Worm (Caenorhabditis elegans) whole organism, young adult: Measurements from ENCODE around the gene C32D5.11.

ENCODE experiments used
- B0261.1 ChIP-seq: sonication (generic microtip); optimal IDR thresholded peaks from 2 replicates; lab custom pipeline; 2016; ENCODE audit warnings: mild to moderate bottlenecking, missing genetic modification characterization, moderate library complexity, missing compliant biosample characterization
- F23B12.7 ChIP-seq: sonication (generic microtip); optimal IDR thresholded peaks from 2 replicates; lab custom pipeline; 2017; ENCODE audit warnings: missing genetic modification characterization, mild to moderate bottlenecking, missing compliant biosample characterization, antibody characterized with exemption, moderate library complexity; ENCODE audit not compliant: insufficient read depth
- F33H1.4 ChIP-seq: fragments of 200-800 bp; sonication (Bioruptor generic); IDR thresholded peaks from 2 replicates; pipeline ENCODE4 v1.3.6; 2022; ENCODE audit warnings: missing genetic modification reagents, missing genetic modification characterization, missing compliant biosample characterization
- F52B5.7 ChIP-seq: sonication (generic microtip); optimal IDR thresholded peaks from 2 replicates; lab custom pipeline; 2016; ENCODE audit warnings: mild to moderate bottlenecking, missing genetic modification characterization, missing compliant biosample characterization
- F57C9.4 ChIP-seq: sonication (generic microtip); optimal IDR thresholded peaks from 2 replicates; lab custom pipeline; 2017; ENCODE audit warnings: mild to moderate bottlenecking, missing genetic modification characterization, missing compliant biosample characterization
- K12H6.12 ChIP-seq: fragments of 200-800 bp; sonication (Bioruptor generic); optimal IDR thresholded peaks from 2 replicates; lab custom pipeline; 2018; ENCODE audit warnings: mild to moderate bottlenecking, missing genetic modification characterization, missing compliant biosample characterization
- T07F8.4 ChIP-seq: sonication (generic microtip); optimal IDR thresholded peaks from 2 replicates; lab custom pipeline; 2016; ENCODE audit warnings: mild to moderate bottlenecking, missing genetic modification characterization, moderate library complexity, missing compliant biosample characterization
- Y95B8A.8 ChIP-seq: fragments of 200-800 bp; sonication (Bioruptor generic); IDR thresholded peaks from 2 replicates; pipeline ENCODE4 v1.3.6; 2022; ENCODE audit warnings: missing genetic modification reagents, missing genetic modification characterization, missing compliant biosample characterization
- athp-1 ChIP-seq: sonication (generic microtip); optimal IDR thresholded peaks from 2 replicates; lab custom pipeline; 2017; ENCODE audit warnings: mild to moderate bottlenecking, missing genetic modification characterization, missing compliant biosample characterization
- bed-2 ChIP-seq: fragments of 200-800 bp; sonication (Bioruptor generic); IDR thresholded peaks from 2 replicates; pipeline ENCODE4 v1.3.6; 2022; ENCODE audit warnings: missing genetic modification reagents, missing genetic modification characterization, missing compliant biosample characterization
- cebp-2 ChIP-seq: fragments of 200-800 bp; sonication (Bioruptor generic); IDR thresholded peaks from 2 replicates; pipeline ENCODE4 v1.3.6; 2022; ENCODE audit warnings: missing genetic modification characterization, missing compliant biosample characterization
- ceh-100 ChIP-seq: fragments of 200-800 bp; sonication (Bioruptor generic); IDR thresholded peaks from 2 replicates; pipeline ENCODE4 v1.3.6; 2022; ENCODE audit warnings: missing genetic modification reagents, missing genetic modification characterization, missing compliant biosample characterization
- ceh-27 ChIP-seq: fragments of 200-800 bp; sonication (Bioruptor generic); optimal IDR thresholded peaks from 2 replicates; lab custom pipeline; 2018; ENCODE audit warnings: mild to moderate bottlenecking, missing genetic modification characterization, moderate library complexity, missing compliant biosample characterization
- ceh-40 ChIP-seq: fragments of 200-800 bp; sonication (Bioruptor generic); IDR thresholded peaks from 2 replicates; pipeline ENCODE4 v1.3.6; 2022; ENCODE audit warnings: missing genetic modification characterization, missing compliant biosample characterization
- egl-18 ChIP-seq: fragments of 200-800 bp; sonication (Bioruptor generic); IDR thresholded peaks from 2 replicates; pipeline ENCODE4 v1.3.6; 2022; ENCODE audit warnings: missing genetic modification reagents, missing genetic modification characterization, missing compliant biosample characterization
- gei-17 ChIP-seq: fragments of 200-800 bp; sonication (Bioruptor generic); optimal IDR thresholded peaks from 2 replicates; lab custom pipeline; 2018; ENCODE audit warnings: mild to moderate bottlenecking, missing genetic modification characterization, missing compliant biosample characterization
- hmg-1.2 ChIP-seq: fragments of 200-800 bp; sonication (Bioruptor generic); IDR thresholded peaks from 2 replicates; pipeline ENCODE4 v1.3.6; 2022; ENCODE audit warnings: missing genetic modification reagents, missing genetic modification characterization, missing compliant biosample characterization
- let-607 ChIP-seq, 2 experiments: fragments of 200-800 bp in 1 of 2; sonication (Bioruptor generic) in 1 of 2; sonication (generic microtip) in 1 of 2; optimal IDR thresholded peaks; 2 replicates each; lab custom pipeline; 2016 to 2018; ENCODE audit warnings: mild to moderate bottlenecking in 2 of 2, missing compliant biosample characterization in 2 of 2, missing genetic modification characterization in 2 of 2, moderate library complexity in 2 of 2, missing genotype in 1 of 2
- lin-26 ChIP-seq: fragments of 200-800 bp; sonication (Bioruptor generic); IDR thresholded peaks from 2 replicates; pipeline ENCODE4 v1.3.6; 2022; ENCODE audit warnings: missing genetic modification reagents, missing genetic modification characterization, missing compliant biosample characterization
- lin-40 ChIP-seq: sonication (generic microtip); optimal IDR thresholded peaks from 2 replicates; lab custom pipeline; 2016; ENCODE audit warnings: missing genetic modification characterization, mild to moderate bottlenecking, missing compliant biosample characterization, missing genotype, missing genetic modification reagents
- lin-54 ChIP-seq: fragments of 200-800 bp; sonication (Bioruptor generic); optimal IDR thresholded peaks from 2 replicates; lab custom pipeline; 2018; ENCODE audit warnings: mild to moderate bottlenecking, missing genetic modification characterization, missing compliant biosample characterization
- lir-1 ChIP-seq: fragments of 200-800 bp; sonication (Bioruptor generic); conservative IDR thresholded peaks from 2 replicates; pipeline ENCODE4 v1.3.6; 2022; ENCODE audit warnings: missing genetic modification reagents, missing genetic modification characterization, missing compliant biosample characterization
- lsl-1 ChIP-seq: fragments of 200-800 bp; sonication (Bioruptor generic); optimal IDR thresholded peaks from 2 replicates; lab custom pipeline; 2018; ENCODE audit warnings: mild to moderate bottlenecking, missing genetic modification characterization, moderate library complexity, missing compliant biosample characterization
- lsy-27 ChIP-seq: sonication (generic microtip); optimal IDR thresholded peaks from 2 replicates; lab custom pipeline; 2017; ENCODE audit warnings: missing genetic modification characterization, mild to moderate bottlenecking, missing compliant biosample characterization, antibody characterized with exemption, missing genotype, borderline replicate concordance; ENCODE audit not compliant: insufficient read depth
- madf-6 ChIP-seq: fragments of 200-800 bp; sonication (Bioruptor generic); IDR thresholded peaks from 2 replicates; pipeline ENCODE4 v1.3.6; 2022; ENCODE audit warnings: missing genetic modification reagents, missing genetic modification characterization, missing compliant biosample characterization
- madf-8 ChIP-seq: fragments of 200-800 bp; sonication (Bioruptor generic); conservative IDR thresholded peaks from 2 replicates; pipeline ENCODE4 v1.3.6; 2022; ENCODE audit warnings: missing genetic modification reagents, missing genetic modification characterization, missing compliant biosample characterization
- mcd-1 ChIP-seq: fragments of 200-800 bp; sonication (Bioruptor generic); IDR thresholded peaks from 2 replicates; pipeline ENCODE4 v1.3.6; 2022; ENCODE audit warnings: missing genetic modification reagents, missing genetic modification characterization, missing compliant biosample characterization
- mxl-1 ChIP-seq: sonication (generic microtip); optimal IDR thresholded peaks from 2 replicates; lab custom pipeline; 2016; ENCODE audit warnings: missing genetic modification characterization, missing compliant biosample characterization
- nfya-1 ChIP-seq: sonication (generic microtip); optimal IDR thresholded peaks from 2 replicates; lab custom pipeline; 2017; ENCODE audit warnings: antibody characterized with exemption, missing compliant biosample characterization, missing genetic modification characterization, borderline replicate concordance; ENCODE audit not compliant: insufficient read depth
- nhr-80 ChIP-seq: sonication (generic microtip); optimal IDR thresholded peaks from 2 replicates; lab custom pipeline; 2016; ENCODE audit warnings: missing genetic modification characterization, missing compliant biosample characterization
- nhr-90 ChIP-seq: sonication (generic microtip); optimal IDR thresholded peaks from 2 replicates; lab custom pipeline; 2016; ENCODE audit warnings: missing genotype, mild to moderate bottlenecking, missing genetic modification characterization, missing compliant biosample characterization
- pbrm-1 ChIP-seq: fragments of 200-800 bp; sonication (Bioruptor generic); IDR thresholded peaks from 2 replicates; pipeline ENCODE4 v1.3.6; 2022; ENCODE audit warnings: missing genetic modification reagents, missing genetic modification characterization, missing compliant biosample characterization
- pha-4 ChIP-seq: fragments of 150-350 bp; sonication (generic microtip); optimal IDR thresholded peaks from 2 replicates; lab custom pipeline; 2014; ENCODE audit warnings: missing biosample characterization, missing genetic modification reagents, missing genetic modification characterization
- rcor-1 ChIP-seq: fragments of 200-800 bp; sonication (Bioruptor generic); IDR thresholded peaks from 2 replicates; pipeline ENCODE4 v1.3.6; 2022; ENCODE audit warnings: missing genetic modification reagents, missing genetic modification characterization, missing compliant biosample characterization
- rpc-1 ChIP-seq, 2 experiments: fragments of 150-350 bp in 1 of 2; sonication (generic microtip) in 1 of 2; optimal IDR thresholded peaks; 2 replicates each; lab custom pipeline; 2014 to 2018; ENCODE audit warnings: missing biosample characterization in 1 of 2, missing genetic modification characterization in 1 of 2, missing genetic modification reagents in 1 of 2, missing genotype in 1 of 2
- sdz-38 ChIP-seq: sonication (generic microtip); optimal IDR thresholded peaks from 2 replicates; lab custom pipeline; 2016; ENCODE audit warnings: missing genotype, missing genetic modification characterization, missing compliant biosample characterization
- sea-2 ChIP-seq: fragments of 200-800 bp; sonication (Bioruptor generic); IDR thresholded peaks from 2 replicates; pipeline ENCODE4 v1.3.6; 2022; ENCODE audit warnings: missing genetic modification characterization, missing compliant biosample characterization
- snpc-1.3 ChIP-seq: sonication (generic microtip); optimal IDR thresholded peaks from 2 replicates; lab custom pipeline; 2017; ENCODE audit warnings: missing genetic modification characterization, mild to moderate bottlenecking, missing compliant biosample characterization, antibody characterized with exemption, moderate library complexity, missing genotype, missing genetic modification reagents; ENCODE audit not compliant: insufficient read depth
- snpc-3.4 ChIP-seq: sonication (generic microtip); optimal IDR thresholded peaks from 2 replicates; lab custom pipeline; 2017; ENCODE audit warnings: missing genetic modification characterization, mild to moderate bottlenecking, missing compliant biosample characterization, antibody characterized with exemption, moderate library complexity, missing genotype, missing genetic modification reagents
- unc-62 ChIP-seq: fragments of 150-350 bp; optimal IDR thresholded peaks from 2 replicates; lab custom pipeline; 2014; ENCODE audit warnings: missing biosample characterization, missing genetic modification reagents, missing genetic modification characterization
- zfh-2 ChIP-seq: fragments of 200-800 bp; sonication (Bioruptor generic); conservative IDR thresholded peaks from 2 replicates; pipeline ENCODE4 v1.3.6; 2022; ENCODE audit warnings: missing genetic modification reagents, missing genetic modification characterization, missing compliant biosample characterization
- zim-3 ChIP-seq: sonication (generic microtip); optimal IDR thresholded peaks from 2 replicates; lab custom pipeline; 2017; ENCODE audit warnings: mild to moderate bottlenecking, missing genetic modification characterization, moderate library complexity, missing compliant biosample characterization
- ztf-18 ChIP-seq: sonication (generic microtip); optimal IDR thresholded peaks from 2 replicates; lab custom pipeline; 2016; ENCODE audit warnings: missing genotype, mild to moderate bottlenecking, missing genetic modification characterization, missing compliant biosample characterization
- ztf-25 ChIP-seq: fragments of 200-800 bp; sonication (Bioruptor generic); IDR thresholded peaks from 2 replicates; pipeline ENCODE4 v1.3.6; 2022; ENCODE audit warnings: missing genetic modification reagents, missing genetic modification characterization, missing compliant biosample characterization
- ztf-28 ChIP-seq: fragments of 200-800 bp; sonication (Bioruptor generic); IDR thresholded peaks from 2 replicates; pipeline ENCODE4 v1.3.6; 2022; ENCODE audit warnings: missing genetic modification reagents, missing genetic modification characterization, missing compliant biosample characterization

C32D5.11 gene

ce11 chrII:6311888-6312287, 43.4 kb downstream of the C32D5.11 start (continued):
- no peak for TF ChIP-seq madf-8 (GFP tag; lab: Robert Waterston, UW)

- TF ChIP-seq snpc-1.3 (tag; lab: Kevin White, UChicago) (no peak), F33H1.4 (GFP tag; lab: Robert Waterston, UW) (no peak), cebp-2 (GFP tag; lab: Robert Waterston, UW) (no peak), nhr-80 (no peak), ceh-100 (no peak), ztf-28 (GFP tag; lab: Robert Waterston, UW) (no peak), B0261.1 (tag; lab: Kevin White, UChicago) (no peak), zim-3 (tag; lab: Kevin White, UChicago) (no peak), lin-54 (GFP tag; lab: Kevin White, UChicago) (no peak), lin-26 (GFP tag; lab: Robert Waterston, UW) (no peak), F23B12.7 (tag; lab: Kevin White, UChicago) (no peak), rpc-1 (optimal IDR thresholded peaks at IDR 0.05; lab: Kevin White, UChicago) (no peak), rpc-1 (tag; optimal IDR thresholded peaks at IDR 0.05; lab: Kevin White, UChicago) (no peak), zfh-2 (GFP tag; lab: Robert Waterston, UW) (no peak)
Observed at ce11 chrII:6311459-6311858, 43.8 kb downstream of the C32D5.11 start.

- no peak for TF ChIP-seq pha-4 (tag; lab: Kevin White, UChicago)
- TF ChIP-seq lin-40 (tag; lab: Kevin White, UChicago): no peak
- TF ChIP-seq F52B5.7 (tag; lab: Kevin White, UChicago): no peak
- no peak for TF ChIP-seq F57C9.4 (tag; lab: Kevin White, UChicago)
- no peak for TF ChIP-seq gei-17 (GFP tag; lab: Kevin White, UChicago)
- no peak for TF ChIP-seq athp-1 (tag; lab: Kevin White, UChicago)
- no peak for TF ChIP-seq hmg-1.2 (GFP tag; lab: Robert Waterston, UW)
- TF ChIP-seq ceh-100: no peak
- no peak for TF ChIP-seq ceh-27
- no peak for TF ChIP-seq mxl-1
- TF ChIP-seq Y95B8A.8 (GFP tag; lab: Robert Waterston, UW): no peak
- no peak for TF ChIP-seq ztf-25 (GFP tag; lab: Robert Waterston, UW)
- no peak for TF ChIP-seq sea-2 (GFP tag; lab: Robert Waterston, UW)
- no peak for TF ChIP-seq snpc-3.4 (tag; lab: Kevin White, UChicago)
- TF ChIP-seq lin-54 (GFP tag; lab: Kevin White, UChicago): no peak
- no peak for TF ChIP-seq lir-1 (GFP tag; lab: Robert Waterston, UW)
- no peak for TF ChIP-seq T07F8.4 (tag; lab: Kevin White, UChicago)
- TF ChIP-seq bed-2: no peak
Observed at ce11 chrII:6309198-6309597, 46.0 kb downstream of the C32D5.11 start, which contains the start of gene glb-10. Gene glb-10, minus strand, starts transcription at chrII:6309298.

- TF ChIP-seq ztf-18 (tag; lab: Kevin White, UChicago) (no peak), sdz-38 (tag; lab: Kevin White, UChicago) (no peak), madf-6 (no peak), let-607 (tag; optimal IDR thresholded peaks at IDR 0.05; lab: Kevin White, UChicago) (no peak), lin-40 (tag; lab: Kevin White, UChicago) (no peak), ceh-40 (GFP tag; lab: Robert Waterston, UW) (no peak), mcd-1 (GFP tag; lab: Robert Waterston, UW) (no peak), pbrm-1 (no peak), K12H6.12 (tag; lab: Kevin White, UChicago) (no peak), nfya-1 (tag; lab: Kevin White, UChicago) (no peak), egl-18 (GFP tag; lab: Robert Waterston, UW) (no peak), rcor-1 (GFP tag; lab: Robert Waterston, UW) (no peak), lsy-27 (tag; lab: Kevin White, UChicago) (no peak), nhr-90 (tag; lab: Kevin White, UChicago) (no peak), lsl-1 (GFP tag; lab: Kevin White, UChicago) (no peak), unc-62 (GFP tag; lab: Kevin White, UChicago) (no peak)
Observed at ce11 chrII:6306125-6306524, 49.1 kb downstream of the C32D5.11 start, which contains the start of gene C29F5.8. Gene C29F5.8, plus strand, starts transcription at chrII:6306425.
